Fruit fly (Drosophila melanogaster) whole organism, pupa: ENCODE results near the gene CG4553.

Source experiments
- EcR ChIP-seq: fragments of 200-800 bp; sonication (Bioruptor generic); optimal IDR thresholded peaks from 3 replicates; lab custom pipeline; 2019; ENCODE audit warnings: missing biosample characterization, missing genetic modification characterization, mild to moderate bottlenecking, moderate library complexity, missing genetic modification reagents
- Pif1B ChIP-seq: fragments of 200-800 bp; sonication (Bioruptor generic); optimal IDR thresholded peaks from 3 replicates; lab custom pipeline; 2016; ENCODE audit warnings: missing biosample characterization, missing genetic modification characterization

DNA sequence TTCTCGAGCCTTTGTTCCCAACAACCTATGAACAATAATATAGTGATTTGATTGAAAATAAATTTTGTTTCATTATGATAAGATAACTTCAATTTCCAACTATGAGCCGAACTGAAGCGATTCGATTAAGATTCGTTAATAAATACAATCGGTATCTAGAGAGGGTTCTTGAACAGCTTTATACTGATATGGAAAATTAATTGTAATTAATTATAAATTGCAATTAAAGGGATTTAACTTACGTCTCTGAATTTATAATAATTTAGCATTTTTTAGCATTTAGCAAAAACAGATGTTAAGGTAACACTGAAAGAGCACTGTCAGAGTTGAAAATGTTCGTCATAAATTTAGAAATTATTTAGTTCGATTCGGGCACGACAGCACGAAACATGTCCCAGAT lies 29.3 kb upstream of the CG4553 start, which contains the start of gene CG5111:
- TF ChIP-seq Pif1B (no peak), EcR (GFP tag; lab: Kevin White, UChicago) (no peak)
